Worm (Caenorhabditis elegans) whole organism, L1 larva: ENCODE results near the gene M02E1.4.
"Not testable (repeated sequence)": the region's sequence is repeated elsewhere in the genome, so short reads cannot be mapped to it uniquely, and the experiment has no call there.

Experiments used
- ama-1 ChIP-seq: fragments of 150-350 bp; optimal IDR thresholded peaks from 2 replicates; lab custom pipeline; 2014
- ceh-90 ChIP-seq: sonication (generic microtip); optimal IDR thresholded peaks from 2 replicates; lab custom pipeline; 2016; ENCODE audit warnings: missing genetic modification characterization, missing compliant biosample characterization
- elt-3 ChIP-seq, 6 experiments: fragments of 150-350 bp in 1 of 6; sonication (generic microtip); optimal IDR thresholded peaks; 2 replicates each; lab custom pipeline; 2017 to 2018; ENCODE audit warnings: missing biosample characterization in 6 of 6, missing genetic modification characterization in 6 of 6, inconsistent platforms in 1 of 6
- fkh-10 ChIP-seq: sonication (generic microtip); optimal IDR thresholded peaks from 2 replicates; lab custom pipeline; 2017; ENCODE audit warnings: missing biosample characterization, missing genetic modification reagents, missing genetic modification characterization
- fos-1 ChIP-seq: fragments of 150-350 bp; optimal IDR thresholded peaks from 2 replicates; lab custom pipeline; 2014; ENCODE audit warnings: missing biosample characterization, missing genetic modification characterization
- lin-15B ChIP-seq: fragments of 150-350 bp; sonication (generic microtip); optimal IDR thresholded peaks from 3 replicates; lab custom pipeline; 2014; ENCODE audit warnings: missing biosample characterization, missing genetic modification characterization
- lsy-2 ChIP-seq, 2 experiments: fragments of 150-350 bp; optimal IDR thresholded peaks; 2 replicates each; lab custom pipeline; 2014; ENCODE audit warnings: missing biosample characterization in 2 of 2, missing genetic modification characterization in 2 of 2
- nhr-11 ChIP-seq: fragments of 150-350 bp; optimal IDR thresholded peaks from 2 replicates; lab custom pipeline; 2014; ENCODE audit warnings: missing biosample characterization, missing genetic modification characterization
- pqm-1 ChIP-seq: sonication (generic microtip); optimal IDR thresholded peaks from 3 replicates; lab custom pipeline; 2017; ENCODE audit warnings: missing biosample characterization, missing genetic modification characterization
- zag-1 ChIP-seq: fragments of 150-350 bp; optimal IDR thresholded peaks from 2 replicates; lab custom pipeline; 2014; ENCODE audit warnings: missing biosample characterization, missing genetic modification characterization

DNA sequence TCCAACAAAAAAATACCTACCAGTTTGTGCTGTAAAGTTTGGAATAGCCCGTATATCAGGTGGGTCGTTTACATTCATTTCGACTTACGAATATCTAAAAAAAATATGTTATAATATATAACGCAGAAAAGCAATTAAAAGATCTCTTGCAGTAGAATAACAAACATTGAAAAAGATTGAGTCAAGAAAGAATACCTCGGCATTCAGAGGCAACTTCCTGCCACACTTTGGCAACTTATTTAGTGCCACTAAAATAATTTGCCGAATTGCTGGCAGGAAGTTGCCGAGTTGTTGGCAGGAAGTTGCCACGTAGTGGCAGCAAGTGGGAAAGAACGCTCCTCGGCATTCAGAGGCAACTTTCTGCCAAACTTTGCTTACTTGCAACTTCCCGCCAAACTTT is 34.0 kb downstream of the M02E1.4 start, which contains the start of gene C04E7.3:
- TF ChIP-seq nhr-11; elt-3 (tag; optimal IDR thresholded peaks at IDR 0.05; lab: Kevin White, UChicago); lsy-2 (tag; optimal IDR thresholded peaks at IDR 0.05; lab: Kevin White, UChicago); lin-15B (tag; lab: Kevin White, UChicago); fkh-10 (GFP tag; lab: Kevin White, UChicago); zag-1 (tag; lab: Kevin White, UChicago); fos-1 (tag; lab: Kevin White, UChicago); ceh-90; ama-1; pqm-1: not testable (repeated sequence)
